Worm (Caenorhabditis elegans): ENCODE measurements around the gene F35B3.3.

F35B3.3 gene

DNA sequence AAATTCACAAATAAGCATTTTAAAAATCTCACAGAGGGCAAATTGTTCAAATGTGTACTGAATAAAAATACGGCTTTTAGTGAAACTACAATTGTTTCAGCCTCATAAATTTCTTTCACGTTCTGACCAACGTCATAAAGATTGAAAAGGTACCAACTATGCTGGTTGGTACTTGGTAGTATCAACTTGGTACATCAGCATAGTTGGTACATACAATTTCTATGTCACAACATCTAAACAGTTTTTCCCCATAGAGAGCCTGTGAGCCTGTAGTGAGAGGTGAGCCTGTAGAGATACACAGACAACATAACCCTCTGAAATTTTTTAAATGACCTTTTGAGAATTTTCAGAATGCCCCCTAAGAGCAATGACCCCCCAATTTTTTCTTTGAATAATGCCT lies 5.8 kb downstream of the F35B3.3 start:
- no peak for TF ChIP-seq unc-120 (tag; optimal IDR thresholded peaks at IDR 0.05; ENCODE audit: poor library complexity, severe bottlenecking)
- TF ChIP-seq pha-4 (tag; optimal IDR thresholded peaks at IDR 0.05) = no peak
- no peak for TF ChIP-seq zip-8 (tag; optimal IDR thresholded peaks at IDR 0.05)
- no peak for TF ChIP-seq M03D4.4 (tag; optimal IDR thresholded peaks at IDR 0.05)
- TF ChIP-seq nhr-28 (tag; optimal IDR thresholded peaks at IDR 0.05) = no peak
- TF ChIP-seq lsy-2 (tag; optimal IDR thresholded peaks at IDR 0.05) = no peak

DNA sequence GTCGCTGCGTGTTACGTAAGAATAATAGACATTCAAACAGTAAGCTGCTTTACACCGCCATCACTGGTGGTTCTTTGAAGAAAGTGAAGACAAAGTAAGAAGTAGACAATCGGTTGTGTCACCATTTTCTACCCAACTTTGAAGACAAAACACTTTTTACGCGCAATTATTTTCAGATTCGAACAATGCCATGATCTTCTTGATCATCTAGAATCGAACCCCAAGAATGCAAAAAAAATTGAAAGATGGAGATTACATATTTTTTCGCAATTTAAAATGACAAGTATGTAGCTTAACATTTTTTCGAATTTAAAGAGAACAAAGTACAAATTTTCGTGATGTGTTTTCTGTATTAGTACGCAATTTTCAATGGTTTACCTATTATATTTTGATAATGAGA lies 7.6 kb downstream of the F35B3.3 start, which contains the start of gene F35B3.4:
TSS of gene F35B3.4 (minus strand) at position 101 of the 400 bp plus-strand sequence.
- TF ChIP-seq sptf-1 (tag; optimal IDR thresholded peaks at IDR 0.05) (no peak), pha-4 (tag; optimal IDR thresholded peaks at IDR 0.05) (no peak), ceh-83 (GFP tag; optimal IDR thresholded peaks at IDR 0.05) (no peak), flh-1 (GFP tag; optimal IDR thresholded peaks at IDR 0.05) (no peak), zip-8 (tag; optimal IDR thresholded peaks at IDR 0.05) (peak; percentile 20), ceh-39 (tag; optimal IDR thresholded peaks at IDR 0.05) (no peak)

- TF ChIP-seq flh-1 (GFP tag; optimal IDR thresholded peaks at IDR 0.05) (peak; percentile 35), sptf-1 (tag; optimal IDR thresholded peaks at IDR 0.05) (peak; percentile 82), ztf-11 (tag; optimal IDR thresholded peaks at IDR 0.05) (peak; percentile 71), nhr-237 (tag; optimal IDR thresholded peaks at IDR 0.05) (no peak), zip-8 (tag; optimal IDR thresholded peaks at IDR 0.05) (no peak), lsy-2 (tag; optimal IDR thresholded peaks at IDR 0.05) (no peak), tbx-8 (GFP tag; optimal IDR thresholded peaks at IDR 0.05) (no peak), mls-2 (tag; optimal IDR thresholded peaks at IDR 0.05) (peak; percentile 70), mep-1 (tag; optimal IDR thresholded peaks at IDR 0.05) (peak; percentile 53), ces-1 (GFP tag; optimal IDR thresholded peaks at IDR 0.05) (peak; percentile 27), mab-5 (tag; optimal IDR thresholded peaks at IDR 0.05) (no peak), ham-2 (GFP tag; optimal IDR thresholded peaks at IDR 0.05) (peak; percentile 62), ceh-83 (GFP tag; optimal IDR thresholded peaks at IDR 0.05) (no peak), blmp-1 (tag; optimal IDR thresholded peaks at IDR 0.05) (peak; percentile 41), ceh-39 (tag; optimal IDR thresholded peaks at IDR 0.05) (no peak), nhr-2 (tag; optimal IDR thresholded peaks at IDR 0.05) (peak; percentile 25), unc-62 (GFP tag; optimal IDR thresholded peaks at IDR 0.05) (peak; percentile 59), sem-2 (GFP tag; optimal IDR thresholded peaks at IDR 0.05) (peak; percentile 25), M03D4.4 (tag; optimal IDR thresholded peaks at IDR 0.05) (peak; percentile 55), hlh-1 (tag; optimal IDR thresholded peaks at IDR 0.05) (peak; percentile 56), bed-3 (GFP tag; optimal IDR thresholded peaks at IDR 0.05) (no peak), elt-3 (tag; optimal IDR thresholded peaks at IDR 0.05) (no peak), pha-4 (tag; optimal IDR thresholded peaks at IDR 0.05) (peak; percentile 59), unc-120 (tag; optimal IDR thresholded peaks at IDR 0.05; ENCODE audit: poor library complexity, severe bottlenecking) (peak; percentile 73), lin-13 (tag; optimal IDR thresholded peaks at IDR 0.05) (peak; percentile 57), drap-1 (GFP tag; optimal IDR thresholded peaks at IDR 0.05) (peak; percentile 79), ceh-43 (GFP tag; optimal IDR thresholded peaks at IDR 0.05) (peak; percentile 65), cnd-1 (tag; optimal IDR thresholded peaks at IDR 0.05) (peak; percentile 49)
Measured at ce11 chrX:17030169-17030914, 17.1 kb downstream of the F35B3.3 start, which contains the start of gene ptrn-1. Gene ptrn-1, minus strand, starts transcription at chrX:17030219.

- TF ChIP-seq ces-1 (GFP tag; optimal IDR thresholded peaks at IDR 0.05) = peak; percentile 37
- TF ChIP-seq lsy-2 (tag; optimal IDR thresholded peaks at IDR 0.05) = no peak
- TF ChIP-seq ceh-83 (GFP tag; optimal IDR thresholded peaks at IDR 0.05) = no peak
Measured at ce11 chrX:17034193-17034592, 20.9 kb downstream of the F35B3.3 start.

DNA sequence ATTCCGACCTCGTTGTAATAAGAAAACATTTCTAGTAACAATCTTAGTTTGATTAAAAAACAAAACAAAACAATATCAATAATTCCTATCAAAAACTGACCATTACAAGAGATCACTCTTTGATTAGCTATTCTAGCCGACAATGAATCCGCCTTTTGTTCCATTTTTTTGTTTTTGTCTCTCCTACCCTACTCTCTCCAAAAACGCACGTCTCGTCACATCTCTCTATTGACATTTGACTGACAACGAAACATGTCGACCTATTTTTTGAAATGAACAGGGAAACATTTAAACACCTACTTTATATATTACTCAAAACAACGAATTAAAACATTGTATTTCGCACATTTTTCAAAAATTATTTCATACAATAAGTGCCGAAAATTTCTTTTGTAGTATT lies 21.5 kb downstream of the F35B3.3 start:
- TF ChIP-seq flh-1 (GFP tag; optimal IDR thresholded peaks at IDR 0.05) = no peak
- TF ChIP-seq nhr-2 (tag; optimal IDR thresholded peaks at IDR 0.05) = no peak
- TF ChIP-seq lsy-2 (tag; optimal IDR thresholded peaks at IDR 0.05) = no peak
- TF ChIP-seq ceh-39 (tag; optimal IDR thresholded peaks at IDR 0.05) = no peak
- TF ChIP-seq unc-62 (GFP tag; optimal IDR thresholded peaks at IDR 0.05) = no peak
- no peak for TF ChIP-seq elt-3 (tag; optimal IDR thresholded peaks at IDR 0.05)
- no peak for TF ChIP-seq nhr-237 (tag; optimal IDR thresholded peaks at IDR 0.05)
- TF ChIP-seq blmp-1 (tag; optimal IDR thresholded peaks at IDR 0.05) = no peak
- TF ChIP-seq lin-32 (GFP tag; optimal IDR thresholded peaks at IDR 0.05) = no peak
- no peak for TF ChIP-seq pha-4 (tag; optimal IDR thresholded peaks at IDR 0.05)
- TF ChIP-seq ham-2 (GFP tag; optimal IDR thresholded peaks at IDR 0.05) = no peak
- no peak for TF ChIP-seq M03D4.4 (tag; optimal IDR thresholded peaks at IDR 0.05)
- TF ChIP-seq mep-1 (tag; optimal IDR thresholded peaks at IDR 0.05) = no peak
- no peak for TF ChIP-seq nhr-76 (tag; optimal IDR thresholded peaks at IDR 0.05)
- no peak for TF ChIP-seq ceh-43 (GFP tag; optimal IDR thresholded peaks at IDR 0.05)
